Fruit fly (Drosophila melanogaster): ENCODE measurements around the gene mRRF2.

dm6 chr3R:22597344-22597954 is 16.0 kb upstream of the mRRF2 start:
- TF ChIP-seq CG8159 (tag; optimal IDR thresholded peaks at IDR 0.05) (no peak), CG32121 (GFP tag; IDR thresholded peaks at IDR 0.05) (peak; percentile 88), Snoo (tag; optimal IDR thresholded peaks at IDR 0.05) (no peak), EcR (GFP tag; optimal IDR thresholded peaks at IDR 0.05) (no peak)

Data from whole organism, pupa.